Worm (Caenorhabditis elegans): ENCODE data around the gene srxa-9.
A peak's percentile ranks its signal among the peaks of the same experiment; 100 is the strongest.

srxa-9 gene

ce11 chrX:15796633-15797032, 49.8 kb downstream of the srxa-9 start (continued):
- no peak for TF ChIP-seq ceh-58 (GFP tag; IDR thresholded peaks at IDR 0.05)
- no peak for TF ChIP-seq F10E7.11 (tag; optimal IDR thresholded peaks at IDR 0.05)
- peak; percentile 52 for TF ChIP-seq hmg-1.2 (GFP tag; IDR thresholded peaks at IDR 0.05)
- peak; percentile 86 for TF ChIP-seq tbp1 (GFP tag; optimal IDR thresholded peaks at IDR 0.05)
- 0 out of 2 replicates have a peak, but pooled peaks have one; percentile 27 for TF ChIP-seq cebp-1 (GFP tag; IDR thresholded peaks at IDR 0.05)
- TF ChIP-seq cebp-1 (tag; optimal IDR thresholded peaks at IDR 0.05) = no peak
- TF ChIP-seq mel-28 (tag; optimal IDR thresholded peaks at IDR 0.05; ENCODE audit: borderline replicate concordance) = no peak
- TF ChIP-seq F37B4.10 (GFP tag; IDR thresholded peaks at IDR 0.05) = 0 out of 2 replicates have a peak, but pooled peaks have one; percentile 28
- no peak for TF ChIP-seq sdz-38 (tag; optimal IDR thresholded peaks at IDR 0.05)

ce11 chrX:15799595-15799994, 52.8 kb downstream of the srxa-9 start, which contains the start of gene Y7A5A.6:
Y7A5A.6 (minus strand) TSS chrX:15799695.
- TF ChIP-seq nhr-80 (tag; optimal IDR thresholded peaks at IDR 0.05) (peak; percentile 19), snpc-1.1 (tag; optimal IDR thresholded peaks at IDR 0.05; ENCODE audit: insufficient read depth) (no peak)

All from whole organism, young adult.